Worm (Caenorhabditis elegans): ENCODE results near the gene ZK177.3.

- TF ChIP-seq chd-7 (tag; optimal IDR thresholded peaks at IDR 0.05) (no peak), unc-62 (GFP tag; optimal IDR thresholded peaks at IDR 0.05) (no peak), efl-1 (GFP tag; optimal IDR thresholded peaks at IDR 0.05) (no peak), tlf-1 (GFP tag; optimal IDR thresholded peaks at IDR 0.05) (no peak)
Observed at ce11 chrII:5487844-5488243, 27.8 kb upstream of the ZK177.3 start, which contains the start of gene nep-5.
